Fruit fly (Drosophila melanogaster) whole organism, prepupa: Measurements from ENCODE around the gene Trf4-2.

ENCODE experiments used
- CG4318 ChIP-seq: fragments of 200-800 bp; sonication (Bioruptor generic); optimal IDR thresholded peaks from 3 replicates; lab custom pipeline; 2017; ENCODE audit warnings: missing biosample characterization, mild to moderate bottlenecking, missing genetic modification characterization
- CG6808 ChIP-seq: fragments of 200-800 bp; sonication (Bioruptor generic); optimal IDR thresholded peaks from 3 replicates; lab custom pipeline; 2017; ENCODE audit warnings: missing biosample characterization, missing genetic modification characterization, mild to moderate bottlenecking, moderate library complexity, missing genetic modification reagents
- CG6854 ChIP-seq: fragments of 200-800 bp; sonication (Bioruptor generic); optimal IDR thresholded peaks from 2 replicates; lab custom pipeline; 2017; ENCODE audit warnings: missing biosample characterization, mild to moderate bottlenecking, missing genetic modification characterization
- Gug ChIP-seq: fragments of 200-800 bp; sonication (Bioruptor generic); IDR thresholded peaks from 2 replicates; pipeline ENCODE4 v1.3.6; 2022; ENCODE audit warnings: missing biosample characterization, missing genetic modification characterization
- Sox102F ChIP-seq: fragments of 200-800 bp; sonication (Bioruptor generic); optimal IDR thresholded peaks from 2 replicates; lab custom pipeline; 2016; ENCODE audit warnings: missing biosample characterization, mild to moderate bottlenecking, missing genetic modification characterization

- no peak for TF ChIP-seq Gug (GFP tag; lab: Robert Waterston, UW)
- TF ChIP-seq CG6854 (GFP tag; lab: Kevin White, UChicago): no peak
- peak; percentile 16 for TF ChIP-seq Sox102F (GFP tag; lab: Kevin White, UChicago)
- no peak for TF ChIP-seq CG4318
- TF ChIP-seq CG6808: no peak
Observed at dm6 chr3R:24965403-24965802, 40.4 kb downstream of the Trf4-2 start.
